Fruit fly (Drosophila melanogaster): ENCODE measurements around the gene CG33124.

dm6 chr2L:2181971-2182643, 26.8 kb downstream of the CG33124 start:
- TF ChIP-seq CG11617 (GFP tag; optimal IDR thresholded peaks at IDR 0.05) (no peak), kay (GFP tag; ENCODE audit: borderline replicate concordance) (no peak), CG5204 (GFP tag; optimal IDR thresholded peaks at IDR 0.05) (no peak), CG14711 (tag; optimal IDR thresholded peaks at IDR 0.05) (no peak)
